Worm (Caenorhabditis elegans) whole organism, mixed stage, embryonic: ENCODE data around the gene str-211.
"Not testable (repeated sequence)": the region's sequence is repeated elsewhere in the genome, so short reads cannot be mapped to it uniquely, and the experiment has no call there.

ENCODE experiments used
- M03D4.4 ChIP-seq: sonication (generic microtip); optimal IDR thresholded peaks from 2 replicates; lab custom pipeline; 2017; ENCODE audit warnings: mild to moderate bottlenecking, missing genetic modification characterization, missing compliant biosample characterization
- bed-3 ChIP-seq: fragments of 200-800 bp; sonication (Bioruptor generic); optimal IDR thresholded peaks from 3 replicates; lab custom pipeline; 2018; ENCODE audit warnings: mild to moderate bottlenecking, missing genetic modification characterization, moderate library complexity, missing compliant biosample characterization
- ceh-39 ChIP-seq: fragments of 150-350 bp; optimal IDR thresholded peaks from 2 replicates; lab custom pipeline; 2014; ENCODE audit warnings: missing biosample characterization, missing genetic modification characterization
- ceh-43 ChIP-seq: fragments of 200-800 bp; sonication (Bioruptor generic); optimal IDR thresholded peaks from 2 replicates; lab custom pipeline; 2018; ENCODE audit warnings: mild to moderate bottlenecking, missing genetic modification characterization, moderate library complexity, missing compliant biosample characterization
- ces-1 ChIP-seq: fragments of 150-350 bp; optimal IDR thresholded peaks from 2 replicates; lab custom pipeline; 2014; ENCODE audit warnings: missing biosample characterization, missing genetic modification reagents, missing genetic modification characterization
- elt-1 ChIP-seq: sonication (generic microtip); optimal IDR thresholded peaks from 2 replicates; lab custom pipeline; 2017; ENCODE audit warnings: missing genetic modification characterization, mild to moderate bottlenecking, missing compliant biosample characterization, antibody characterized with exemption, moderate library complexity, borderline replicate concordance; ENCODE audit not compliant: insufficient read depth
- elt-3 ChIP-seq: fragments of 150-350 bp; optimal IDR thresholded peaks from 2 replicates; lab custom pipeline; 2014; ENCODE audit warnings: missing biosample characterization, missing genetic modification characterization
- flh-1 ChIP-seq: fragments of 200-800 bp; sonication (Bioruptor generic); optimal IDR thresholded peaks from 2 replicates; lab custom pipeline; 2018; ENCODE audit warnings: mild to moderate bottlenecking, missing genetic modification characterization, moderate library complexity, missing compliant biosample characterization
- lin-13 ChIP-seq: fragments of 150-350 bp; optimal IDR thresholded peaks from 2 replicates; lab custom pipeline; 2014; ENCODE audit warnings: missing biosample characterization, missing genetic modification characterization
- lin-32 ChIP-seq: fragments of 200-800 bp; sonication (Bioruptor generic); optimal IDR thresholded peaks from 2 replicates; lab custom pipeline; 2018; ENCODE audit warnings: mild to moderate bottlenecking, missing genetic modification characterization, missing compliant biosample characterization
- lsy-2 ChIP-seq: fragments of 150-350 bp; optimal IDR thresholded peaks from 2 replicates; lab custom pipeline; 2014; ENCODE audit warnings: missing biosample characterization, missing genetic modification characterization
- mep-1 ChIP-seq: fragments of 150-350 bp; optimal IDR thresholded peaks from 2 replicates; lab custom pipeline; 2017; ENCODE audit warnings: missing biosample characterization, missing genetic modification reagents, missing genetic modification characterization, inconsistent platforms
- mls-2 ChIP-seq: sonication (generic microtip); optimal IDR thresholded peaks from 2 replicates; lab custom pipeline; 2016; ENCODE audit warnings: mild to moderate bottlenecking, missing genetic modification characterization, moderate library complexity, missing compliant biosample characterization
- nhr-12 ChIP-seq: fragments of 150-350 bp; optimal IDR thresholded peaks from 2 replicates; lab custom pipeline; 2014; ENCODE audit warnings: missing biosample characterization, missing genetic modification characterization
- nhr-2 ChIP-seq: fragments of 150-350 bp; optimal IDR thresholded peaks from 2 replicates; lab custom pipeline; 2014; ENCODE audit warnings: missing biosample characterization, missing genetic modification characterization
- nhr-28 ChIP-seq: fragments of 150-350 bp; optimal IDR thresholded peaks from 2 replicates; lab custom pipeline; 2014; ENCODE audit warnings: missing biosample characterization, missing genetic modification characterization
- nhr-76 ChIP-seq: sonication (generic microtip); optimal IDR thresholded peaks from 2 replicates; lab custom pipeline; 2017; ENCODE audit warnings: missing biosample characterization, missing genetic modification characterization
- pha-4 ChIP-seq: fragments of 150-350 bp; optimal IDR thresholded peaks from 2 replicates; lab custom pipeline; 2018; ENCODE audit warnings: missing biosample characterization, missing genetic modification reagents, missing genetic modification characterization
- sem-2 ChIP-seq: fragments of 200-800 bp; sonication (Bioruptor generic); optimal IDR thresholded peaks from 2 replicates; lab custom pipeline; 2018; ENCODE audit warnings: mild to moderate bottlenecking, missing genetic modification characterization, missing compliant biosample characterization
- snpc-4 ChIP-seq: fragments of 150-350 bp; optimal IDR thresholded peaks from 2 replicates; lab custom pipeline; 2014; ENCODE audit warnings: missing biosample characterization, missing genetic modification characterization
- sptf-1 ChIP-seq: sonication (generic microtip); optimal IDR thresholded peaks from 2 replicates; lab custom pipeline; 2017; ENCODE audit warnings: mild to moderate bottlenecking, missing genetic modification characterization, moderate library complexity, missing compliant biosample characterization
- unc-120 ChIP-seq: sonication (generic microtip); optimal IDR thresholded peaks from 2 replicates; lab custom pipeline; 2017; ENCODE audit warnings: missing genetic modification characterization, missing compliant biosample characterization; ENCODE audit not compliant: poor library complexity, severe bottlenecking
- unc-62 ChIP-seq: fragments of 150-350 bp; optimal IDR thresholded peaks from 2 replicates; lab custom pipeline; 2014; ENCODE audit warnings: missing biosample characterization, missing genetic modification reagents, missing genetic modification characterization
- ztf-11 ChIP-seq: fragments of 150-350 bp; optimal IDR thresholded peaks from 2 replicates; lab custom pipeline; 2014; ENCODE audit warnings: missing biosample characterization, missing genetic modification characterization

The str-211 gene

ce11 chrV:4903696-4904095 lies 40.4 kb downstream of the str-211 start, which contains the start of gene ugt-8:
Gene ugt-8, plus strand, starts transcription at chrV:4903930.
- TF ChIP-seq mls-2 (tag; lab: Kevin White, UChicago) (no peak), ces-1 (no peak), sem-2 (GFP tag; lab: Kevin White, UChicago) (no peak), ceh-43 (no peak), unc-62 (GFP tag; lab: Kevin White, UChicago) (no peak), M03D4.4 (tag; lab: Kevin White, UChicago) (no peak), snpc-4 (tag; lab: Kevin White, UChicago) (no peak), pha-4 (tag; lab: Kevin White, UChicago) (no peak), flh-1 (GFP tag; lab: Kevin White, UChicago) (no peak), ztf-11 (tag; lab: Kevin White, UChicago) (no peak), elt-3 (tag; lab: Kevin White, UChicago) (no peak), lsy-2 (tag; lab: Kevin White, UChicago) (no peak), lin-13 (tag; lab: Kevin White, UChicago) (no peak), nhr-2 (tag; lab: Kevin White, UChicago) (no peak)

- TF ChIP-seq nhr-28 (tag; lab: Kevin White, UChicago) (no peak), lin-32 (GFP tag; lab: Kevin White, UChicago) (no peak), ceh-43 (no peak), nhr-12 (tag; lab: Kevin White, UChicago) (no peak), lsy-2 (tag; lab: Kevin White, UChicago) (no peak), sptf-1 (tag; lab: Kevin White, UChicago) (no peak), nhr-2 (tag; lab: Kevin White, UChicago) (no peak), M03D4.4 (tag; lab: Kevin White, UChicago) (no peak), ceh-39 (tag; lab: Kevin White, UChicago) (no peak), sem-2 (GFP tag; lab: Kevin White, UChicago) (no peak), ztf-11 (tag; lab: Kevin White, UChicago) (no peak), unc-62 (GFP tag; lab: Kevin White, UChicago) (no peak), unc-120 (tag; lab: Kevin White, UChicago) (no peak), snpc-4 (tag; lab: Kevin White, UChicago) (no peak), lin-13 (tag; lab: Kevin White, UChicago) (no peak), nhr-76 (tag; lab: Kevin White, UChicago) (no peak), bed-3 (GFP tag; lab: Kevin White, UChicago) (no peak), mep-1 (tag; lab: Kevin White, UChicago) (no peak)
- TF ChIP-seq, all 35 proteins: peak for 0
These were observed 43.0 kb downstream of the str-211 start, which contains the start of gene ugt-67 for ce11 chrV:4901074-4901473. Gene ugt-67, plus strand, starts transcription at chrV:4901374.

ce11 chrV:4900020-4900419 lies 44.1 kb downstream of the str-211 start, which contains the start of gene ugt-10:
Gene ugt-10, minus strand, starts transcription at chrV:4900120.
- not testable (repeated sequence) for TF ChIP-seq ces-1; lsy-2 (tag; lab: Kevin White, UChicago); bed-3 (GFP tag; lab: Kevin White, UChicago)
- TF ChIP-seq, all 35 proteins: peak for 0; not testable (repeated sequence) for 35

DNA sequence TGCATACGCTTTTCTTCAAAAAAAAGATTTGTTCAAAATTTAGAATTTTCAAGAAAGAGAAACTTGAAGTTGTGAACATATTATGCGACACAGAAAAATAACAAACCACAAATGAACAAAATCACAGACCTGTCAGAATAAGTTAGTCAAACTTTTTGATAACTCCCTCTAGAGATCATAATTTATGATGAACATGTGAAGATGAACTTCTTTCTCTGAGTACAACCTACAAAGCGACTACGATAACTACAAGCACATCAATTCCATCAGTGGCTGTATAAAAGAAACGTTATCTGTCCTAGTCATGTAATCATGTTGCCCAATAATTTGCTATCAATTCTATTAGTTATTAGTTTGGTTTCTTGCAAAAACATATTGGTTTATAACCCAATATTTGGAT lies 48.4 kb downstream of the str-211 start, which contains the start of gene ugt-9:
TSS of gene ugt-9 (plus strand) at position 305 of the 400 bp plus-strand sequence.
- TF ChIP-seq elt-1 (no peak), ceh-39 (tag; lab: Kevin White, UChicago) (no peak), ceh-43 (no peak), lin-13 (tag; lab: Kevin White, UChicago) (no peak)

DNA sequence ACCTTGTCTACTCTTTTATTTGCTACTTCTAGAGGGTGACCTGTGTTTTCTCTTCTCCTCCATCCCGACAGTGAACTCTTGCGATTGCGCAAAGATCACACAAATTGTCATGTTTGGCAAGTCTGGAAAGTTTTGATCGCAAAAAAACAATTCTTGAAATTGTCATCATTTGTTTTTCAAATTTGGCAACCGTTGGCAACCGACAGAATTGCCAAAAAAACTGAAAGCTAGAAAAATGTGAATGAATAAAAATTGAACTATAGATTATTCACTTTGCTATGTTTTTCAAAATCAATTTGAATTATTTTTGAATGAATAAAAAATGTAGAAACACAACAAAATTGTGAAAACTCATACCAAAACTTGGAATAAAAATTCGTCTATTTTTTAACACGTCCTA lies 49.1 kb downstream of the str-211 start, which contains the start of gene ugt-11:
TSS of gene ugt-11 (minus strand) at position 101 of the 400 bp plus-strand sequence.
- TF ChIP-seq pha-4 (tag; lab: Kevin White, UChicago) (no peak), sptf-1 (tag; lab: Kevin White, UChicago) (no peak), unc-120 (tag; lab: Kevin White, UChicago) (no peak), ces-1 (no peak), nhr-28 (tag; lab: Kevin White, UChicago) (no peak), mls-2 (tag; lab: Kevin White, UChicago) (no peak), ceh-39 (tag; lab: Kevin White, UChicago) (no peak)
